Worm (Caenorhabditis elegans) whole organism, L1 larva: ENCODE measurements around the gene ZC190.2.

ENCODE experiments used
- lin-15B ChIP-seq: fragments of 150-350 bp; sonication (generic microtip); optimal IDR thresholded peaks from 3 replicates; lab custom pipeline; 2014; ENCODE audit warnings: missing biosample characterization, missing genetic modification characterization
- nhr-11 ChIP-seq: fragments of 150-350 bp; optimal IDR thresholded peaks from 2 replicates; lab custom pipeline; 2014; ENCODE audit warnings: missing biosample characterization, missing genetic modification characterization
- nhr-71 ChIP-seq: sonication (generic microtip); optimal IDR thresholded peaks from 2 replicates; lab custom pipeline; 2016; ENCODE audit warnings: mild to moderate bottlenecking, missing genetic modification characterization, moderate library complexity, missing compliant biosample characterization

DNA sequence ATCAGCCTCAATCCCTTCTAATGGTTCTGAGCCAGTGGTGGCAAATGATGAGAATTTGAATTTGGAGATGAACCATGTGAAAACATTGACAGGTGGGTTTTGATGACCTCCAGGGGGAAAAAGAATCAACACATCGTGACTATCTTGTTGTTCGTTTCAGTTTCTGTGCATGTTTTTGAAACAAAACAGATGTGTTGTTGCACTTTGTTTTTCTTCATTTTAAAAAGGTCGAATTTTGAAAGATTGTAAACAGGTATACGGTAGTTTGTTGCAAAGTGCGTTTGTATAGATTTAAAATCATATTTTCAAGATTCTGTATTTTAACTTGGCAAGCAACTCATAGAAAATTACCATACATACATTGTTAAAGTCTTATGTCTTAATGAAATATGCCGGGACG is 30.8 kb upstream of the ZC190.2 start:
- TF ChIP-seq nhr-11 (tag; lab: Kevin White, UChicago) (no peak), lin-15B (no peak), nhr-71 (tag; lab: Kevin White, UChicago) (no peak)
